Worm (Caenorhabditis elegans) whole organism, L4 larva: ENCODE results near the gene rpn-6.2.

Experiments
- F26F4.8 ChIP-seq: fragments of 200-800 bp; sonication (Bioruptor generic); conservative IDR thresholded peaks from 2 replicates; pipeline ENCODE4 v1.3.6; 2022; ENCODE audit warnings: missing genetic modification characterization, missing compliant biosample characterization
- Y105C5A.15 ChIP-seq: fragments of 200-800 bp; sonication (Bioruptor generic); IDR thresholded peaks from 2 replicates; pipeline ENCODE4 v1.3.6; 2022; ENCODE audit warnings: missing genetic modification characterization, missing compliant biosample characterization
- dmd-8 ChIP-seq: fragments of 200-800 bp; sonication (Bioruptor generic); IDR thresholded peaks from 2 replicates; pipeline ENCODE4 v1.3.6; 2022; ENCODE audit warnings: missing genetic modification characterization, missing compliant biosample characterization
- gei-8 ChIP-seq: fragments of 200-800 bp; sonication (Bioruptor generic); optimal IDR thresholded peaks from 2 replicates; lab custom pipeline; 2018; ENCODE audit warnings: mild to moderate bottlenecking, missing genetic modification characterization, missing compliant biosample characterization
- nhr-25 ChIP-seq: sonication (generic microtip); optimal IDR thresholded peaks from 2 replicates; lab custom pipeline; 2017; ENCODE audit warnings: missing genetic modification characterization, mild to moderate bottlenecking, missing compliant biosample characterization, antibody characterized with exemption, moderate library complexity, borderline replicate concordance; ENCODE audit not compliant: insufficient read depth
- nhr-77 ChIP-seq: fragments of 150-350 bp; optimal IDR thresholded peaks from 2 replicates; lab custom pipeline; 2014; ENCODE audit warnings: missing biosample characterization, missing genetic modification characterization
- tag-97 ChIP-seq: fragments of 200-800 bp; sonication (Bioruptor generic); IDR thresholded peaks from 2 replicates; pipeline ENCODE4 v1.3.6; 2022; ENCODE audit warnings: missing genetic modification characterization, missing compliant biosample characterization
- unc-130 ChIP-seq: sonication (generic microtip); optimal IDR thresholded peaks from 2 replicates; lab custom pipeline; 2016; ENCODE audit warnings: missing genetic modification reagents, missing genetic modification characterization, missing compliant biosample characterization
- unc-39 ChIP-seq: sonication (generic microtip); optimal IDR thresholded peaks from 2 replicates; lab custom pipeline; 2017; ENCODE audit warnings: missing biosample characterization, missing genetic modification characterization

ce11 chrIII:8999508-8999907, 2.3 kb downstream of the rpn-6.2 start, which contains the start of gene F59B2.3:
- no peak for TF ChIP-seq Y105C5A.15
- no peak for TF ChIP-seq unc-130 (GFP tag; lab: Kevin White, UChicago)
- no peak for TF ChIP-seq dmd-8 (GFP tag; lab: Robert Waterston, UW)
- TF ChIP-seq nhr-25 (tag; lab: Kevin White, UChicago), result no peak
- TF ChIP-seq tag-97 (GFP tag; lab: Robert Waterston, UW), result no peak
- TF ChIP-seq gei-8 (GFP tag; lab: Kevin White, UChicago), result no peak
- TF ChIP-seq nhr-77 (tag; lab: Kevin White, UChicago), result no peak
- TF ChIP-seq F26F4.8, result no peak
- TF ChIP-seq unc-39 (tag; lab: Kevin White, UChicago), result no peak
